Worm (Caenorhabditis elegans) whole organism, L2 larva: ENCODE results near the gene Y43F8B.20.

Experiments used
- ama-1 ChIP-seq: fragments of 150-350 bp; optimal IDR thresholded peaks from 2 replicates; lab custom pipeline; 2018; ENCODE audit warnings: inconsistent platforms
- ceh-82 ChIP-seq: fragments of 150-350 bp; optimal IDR thresholded peaks from 2 replicates; lab custom pipeline; 2014; ENCODE audit warnings: missing biosample characterization, missing genetic modification characterization
- lsy-2 ChIP-seq, 2 experiments: fragments of 150-350 bp in 1 of 2; sonication (generic microtip) in 1 of 2; optimal IDR thresholded peaks; 2 replicates each; lab custom pipeline; 2014 to 2017; ENCODE audit warnings: missing biosample characterization in 2 of 2, missing genetic modification characterization in 2 of 2
- nhr-23 ChIP-seq: fragments of 150-350 bp; optimal IDR thresholded peaks from 2 replicates; lab custom pipeline; 2014; ENCODE audit warnings: missing biosample characterization, missing genetic modification reagents, missing genetic modification characterization
- nhr-77 ChIP-seq: fragments of 150-350 bp; optimal IDR thresholded peaks from 2 replicates; lab custom pipeline; 2014; ENCODE audit warnings: missing biosample characterization, missing genetic modification characterization
- sma-3 ChIP-seq: sonication (generic microtip); optimal IDR thresholded peaks from 2 replicates; lab custom pipeline; 2016; ENCODE audit warnings: missing genetic modification reagents, missing genetic modification characterization, missing compliant biosample characterization
- zag-1 ChIP-seq: fragments of 150-350 bp; optimal IDR thresholded peaks from 2 replicates; lab custom pipeline; 2014; ENCODE audit warnings: missing biosample characterization, missing genetic modification characterization
- ztf-11 ChIP-seq: sonication (generic microtip); optimal IDR thresholded peaks from 2 replicates; lab custom pipeline; 2017; ENCODE audit warnings: missing biosample characterization, missing genetic modification characterization
- ztf-4 ChIP-seq: fragments of 150-350 bp; optimal IDR thresholded peaks from 2 replicates; lab custom pipeline; 2014; ENCODE audit warnings: missing biosample characterization, missing genetic modification characterization

DNA sequence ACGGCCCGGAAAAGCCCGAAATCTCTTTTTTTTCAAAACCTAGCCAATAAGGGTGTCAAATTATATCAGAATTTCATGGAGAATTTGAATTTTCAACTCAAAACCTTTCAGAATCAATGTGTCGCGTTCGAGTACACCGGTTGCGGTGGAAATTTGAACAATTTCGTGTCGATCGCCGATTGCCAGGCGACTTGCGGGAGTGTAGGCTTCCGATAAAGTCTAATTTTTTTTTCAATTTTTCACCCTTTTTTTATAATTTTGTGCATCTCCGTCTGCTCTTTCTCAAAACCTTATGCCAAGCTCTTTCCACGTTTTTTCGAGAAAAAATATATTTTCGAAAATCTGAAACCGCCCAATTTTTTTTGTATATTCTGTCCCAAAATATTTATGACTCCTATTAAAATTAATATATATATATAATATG lies 30.1 kb downstream of the Y43F8B.20 start:
- TF ChIP-seq nhr-77 (no peak), ztf-11 (tag; lab: Kevin White, UChicago) (no peak), lsy-2 (tag; optimal IDR thresholded peaks at IDR 0.05; lab: Kevin White, UChicago) (peak in 1 of 2 experiments; percentile 52), ztf-4 (tag; lab: Kevin White, UChicago) (peak; percentile 63), ama-1 (no peak), nhr-23 (tag; lab: Kevin White, UChicago) (no peak), zag-1 (tag; lab: Kevin White, UChicago) (no peak), ceh-82 (tag; lab: Kevin White, UChicago) (no peak), sma-3 (GFP tag; lab: Kevin White, UChicago) (no peak)
